Worm (Caenorhabditis elegans) whole organism, L1 larva: ENCODE measurements around the gene ZK54.3.
A peak's percentile ranks its signal among the peaks of the same experiment; 100 is the strongest.

Source experiments
- C16A3.4 ChIP-seq: fragments of 150-350 bp; optimal IDR thresholded peaks from 2 replicates; lab custom pipeline; 2014; ENCODE audit warnings: missing biosample characterization, missing genetic modification characterization
- C34B4.2 ChIP-seq: sonication (generic microtip); optimal IDR thresholded peaks from 2 replicates; lab custom pipeline; 2017; ENCODE audit warnings: mild to moderate bottlenecking, missing genetic modification characterization, missing compliant biosample characterization
- F16B12.6 ChIP-seq: fragments of 150-350 bp; optimal IDR thresholded peaks from 2 replicates; lab custom pipeline; 2014; ENCODE audit warnings: missing biosample characterization, missing genetic modification characterization
- aha-1 ChIP-seq: fragments of 150-350 bp; optimal IDR thresholded peaks from 2 replicates; lab custom pipeline; 2014; ENCODE audit warnings: missing biosample characterization, missing genetic modification characterization
- alr-1 ChIP-seq: fragments of 200-800 bp; sonication (Bioruptor generic); optimal IDR thresholded peaks from 2 replicates; lab custom pipeline; 2018; ENCODE audit warnings: borderline replicate concordance, mild to moderate bottlenecking, missing genetic modification characterization, missing compliant biosample characterization
- aly-2 ChIP-seq: fragments of 150-350 bp; optimal IDR thresholded peaks from 2 replicates; lab custom pipeline; 2014; ENCODE audit warnings: missing biosample characterization, missing genetic modification characterization
- ama-1 ChIP-seq: fragments of 150-350 bp; optimal IDR thresholded peaks from 2 replicates; lab custom pipeline; 2014
- ceh-63 ChIP-seq: fragments of 200-800 bp; sonication (Bioruptor generic); optimal IDR thresholded peaks from 2 replicates; lab custom pipeline; 2018; ENCODE audit warnings: mild to moderate bottlenecking, missing genetic modification characterization, missing compliant biosample characterization
- dpl-1 ChIP-seq, 3 experiments: fragments of 150-350 bp in 2 of 3; sonication (generic microtip) in 1 of 3; optimal IDR thresholded peaks; 2 replicates each; lab custom pipeline; 2014 to 2017; ENCODE audit warnings: missing biosample characterization in 3 of 3, missing genetic modification characterization in 3 of 3, missing genetic modification reagents in 3 of 3
- dsc-1 ChIP-seq: sonication (generic microtip); optimal IDR thresholded peaks from 2 replicates; lab custom pipeline; 2016; ENCODE audit warnings: mild to moderate bottlenecking, missing genetic modification characterization, missing compliant biosample characterization
- efl-3 ChIP-seq: fragments of 200-800 bp; sonication (Bioruptor generic); optimal IDR thresholded peaks from 2 replicates; lab custom pipeline; 2018; ENCODE audit warnings: mild to moderate bottlenecking, missing genetic modification characterization, missing compliant biosample characterization
- egl-13 ChIP-seq: sonication (generic microtip); optimal IDR thresholded peaks from 2 replicates; lab custom pipeline; 2016; ENCODE audit warnings: missing genotype, missing genetic modification reagents, missing genetic modification characterization, missing compliant biosample characterization
- ets-5 ChIP-seq: fragments of 200-800 bp; sonication (Bioruptor generic); IDR thresholded peaks from 2 replicates; pipeline ENCODE4 v1.3.6; 2022; ENCODE audit warnings: missing genetic modification characterization, missing compliant biosample characterization
- fkh-10 ChIP-seq: sonication (generic microtip); optimal IDR thresholded peaks from 2 replicates; lab custom pipeline; 2017; ENCODE audit warnings: missing biosample characterization, missing genetic modification reagents, missing genetic modification characterization
- fkh-8 ChIP-seq: sonication (generic microtip); optimal IDR thresholded peaks from 2 replicates; lab custom pipeline; 2016; ENCODE audit warnings: mild to moderate bottlenecking, missing genetic modification characterization, missing compliant biosample characterization
- fos-1 ChIP-seq: fragments of 150-350 bp; optimal IDR thresholded peaks from 2 replicates; lab custom pipeline; 2014; ENCODE audit warnings: missing biosample characterization, missing genetic modification characterization
- grh-1 ChIP-seq: fragments of 200-800 bp; sonication (Bioruptor generic); IDR thresholded peaks from 2 replicates; pipeline ENCODE4 v1.3.6; 2022; ENCODE audit warnings: missing genetic modification reagents, missing genetic modification characterization, missing compliant biosample characterization
- hlh-17 ChIP-seq: fragments of 200-800 bp; sonication (Bioruptor generic); optimal IDR thresholded peaks from 2 replicates; lab custom pipeline; 2018; ENCODE audit warnings: missing genetic modification characterization, mild to moderate bottlenecking, missing compliant biosample characterization, moderate library complexity, borderline replicate concordance
- hlh-4 ChIP-seq: sonication (generic microtip); optimal IDR thresholded peaks from 2 replicates; lab custom pipeline; 2016; ENCODE audit warnings: mild to moderate bottlenecking, missing genetic modification characterization, missing compliant biosample characterization
- hpl-2 ChIP-seq: fragments of 150-350 bp; optimal IDR thresholded peaks from 2 replicates; lab custom pipeline; 2014; ENCODE audit warnings: missing biosample characterization, missing genetic modification reagents, missing genetic modification characterization
- irx-1 ChIP-seq: sonication (generic microtip); optimal IDR thresholded peaks from 2 replicates; lab custom pipeline; 2016; ENCODE audit warnings: missing genetic modification characterization, missing compliant biosample characterization
- isw-1 ChIP-seq: fragments of 200-800 bp; sonication (Bioruptor generic); IDR thresholded peaks from 2 replicates; pipeline ENCODE4 v1.3.6; 2022; ENCODE audit warnings: missing genetic modification characterization, missing compliant biosample characterization
- jun-1 ChIP-seq: fragments of 150-350 bp; optimal IDR thresholded peaks from 2 replicates; lab custom pipeline; 2014; ENCODE audit warnings: missing biosample characterization, missing genetic modification reagents, missing genetic modification characterization
- lin-13 ChIP-seq: fragments of 150-350 bp; optimal IDR thresholded peaks from 2 replicates; lab custom pipeline; 2014; ENCODE audit warnings: missing biosample characterization, missing genetic modification reagents, missing genetic modification characterization
- lin-14 ChIP-seq: fragments of 200-800 bp; sonication (Bioruptor generic); optimal IDR thresholded peaks from 2 replicates; lab custom pipeline; 2018; ENCODE audit warnings: mild to moderate bottlenecking, missing genetic modification characterization, moderate library complexity, missing compliant biosample characterization
- lin-35 ChIP-seq, 2 experiments: fragments of 150-350 bp; optimal IDR thresholded peaks; 2 replicates each; lab custom pipeline; 2014; ENCODE audit warnings: missing biosample characterization in 2 of 2, missing genetic modification characterization in 2 of 2, missing genetic modification reagents in 2 of 2
- mab-9 ChIP-seq: fragments of 200-800 bp; sonication (Bioruptor generic); IDR thresholded peaks from 2 replicates; pipeline ENCODE4 v1.3.6; 2022; ENCODE audit warnings: missing genetic modification reagents, missing genetic modification characterization, missing compliant biosample characterization
- mef-2 ChIP-seq: fragments of 150-350 bp; optimal IDR thresholded peaks from 2 replicates; lab custom pipeline; 2014; ENCODE audit warnings: missing biosample characterization, missing genetic modification characterization
- mep-1 ChIP-seq: fragments of 150-350 bp; optimal IDR thresholded peaks from 2 replicates; lab custom pipeline; 2014; ENCODE audit warnings: missing biosample characterization, missing genetic modification characterization
- nhr-12 ChIP-seq: sonication (generic microtip); optimal IDR thresholded peaks from 2 replicates; lab custom pipeline; 2017; ENCODE audit warnings: missing biosample characterization, missing genetic modification characterization
- nhr-19 ChIP-seq: fragments of 200-800 bp; sonication (Bioruptor generic); conservative IDR thresholded peaks from 2 replicates; pipeline ENCODE4 v1.3.6; 2022; ENCODE audit warnings: missing genetic modification characterization, missing compliant biosample characterization
- nhr-20 ChIP-seq: sonication (generic microtip); optimal IDR thresholded peaks from 2 replicates; lab custom pipeline; 2016; ENCODE audit warnings: mild to moderate bottlenecking, missing genetic modification characterization, missing compliant biosample characterization
- nhr-237 ChIP-seq: fragments of 150-350 bp; optimal IDR thresholded peaks from 2 replicates; lab custom pipeline; 2014; ENCODE audit warnings: missing biosample characterization, missing genetic modification characterization
- nhr-47 ChIP-seq: sonication (generic microtip); optimal IDR thresholded peaks from 2 replicates; lab custom pipeline; 2016; ENCODE audit warnings: mild to moderate bottlenecking, missing genetic modification characterization, moderate library complexity, missing compliant biosample characterization
- nhr-77 ChIP-seq: fragments of 150-350 bp; optimal IDR thresholded peaks from 2 replicates; lab custom pipeline; 2014; ENCODE audit warnings: missing biosample characterization, missing genetic modification characterization
- nhr-85 ChIP-seq: sonication (generic microtip); peaks from one replicate; lab custom pipeline; 2016; ENCODE audit warnings: missing genetic modification characterization, inconsistent platforms, missing compliant biosample characterization
- nhr-90 ChIP-seq: sonication (generic microtip); optimal IDR thresholded peaks from 2 replicates; lab custom pipeline; 2016; ENCODE audit warnings: mild to moderate bottlenecking, missing genetic modification characterization, missing compliant biosample characterization; ENCODE audit not compliant: poor library complexity
- pax-3 ChIP-seq: fragments of 200-800 bp; sonication (Bioruptor generic); optimal IDR thresholded peaks from 2 replicates; lab custom pipeline; 2018; ENCODE audit warnings: mild to moderate bottlenecking, missing genetic modification characterization, moderate library complexity, missing compliant biosample characterization
- skn-1 ChIP-seq: fragments of 150-350 bp; optimal IDR thresholded peaks from 2 replicates; lab custom pipeline; 2014; ENCODE audit warnings: missing biosample characterization, missing genetic modification characterization
- snu-23 ChIP-seq: sonication (generic microtip); optimal IDR thresholded peaks from 2 replicates; lab custom pipeline; 2016; ENCODE audit warnings: missing genetic modification characterization, missing compliant biosample characterization
- swsn-7 ChIP-seq: sonication (generic microtip); optimal IDR thresholded peaks from 2 replicates; lab custom pipeline; 2016; ENCODE audit warnings: missing genetic modification characterization, missing compliant biosample characterization
- unc-30 ChIP-seq: sonication (generic microtip); optimal IDR thresholded peaks from 2 replicates; lab custom pipeline; 2017; ENCODE audit warnings: missing biosample characterization, missing genetic modification characterization
- unc-98 ChIP-seq: fragments of 200-800 bp; sonication (Bioruptor generic); IDR thresholded peaks from 2 replicates; pipeline ENCODE4 v1.3.6; 2022; ENCODE audit warnings: missing genetic modification characterization, missing compliant biosample characterization
- vab-15 ChIP-seq: sonication (generic microtip); optimal IDR thresholded peaks from 2 replicates; lab custom pipeline; 2017; ENCODE audit warnings: missing genotype, mild to moderate bottlenecking, missing genetic modification characterization, missing compliant biosample characterization
- zag-1 ChIP-seq: fragments of 150-350 bp; optimal IDR thresholded peaks from 2 replicates; lab custom pipeline; 2014; ENCODE audit warnings: missing biosample characterization, missing genetic modification characterization
- zip-4 ChIP-seq: fragments of 200-800 bp; sonication (Bioruptor generic); optimal IDR thresholded peaks from 2 replicates; lab custom pipeline; 2018; ENCODE audit warnings: mild to moderate bottlenecking, missing genetic modification characterization, moderate library complexity, missing compliant biosample characterization
- ztf-4 ChIP-seq: fragments of 150-350 bp; optimal IDR thresholded peaks from 2 replicates; lab custom pipeline; 2014; ENCODE audit warnings: missing biosample characterization, missing genetic modification characterization

Gene ZK54.3

DNA sequence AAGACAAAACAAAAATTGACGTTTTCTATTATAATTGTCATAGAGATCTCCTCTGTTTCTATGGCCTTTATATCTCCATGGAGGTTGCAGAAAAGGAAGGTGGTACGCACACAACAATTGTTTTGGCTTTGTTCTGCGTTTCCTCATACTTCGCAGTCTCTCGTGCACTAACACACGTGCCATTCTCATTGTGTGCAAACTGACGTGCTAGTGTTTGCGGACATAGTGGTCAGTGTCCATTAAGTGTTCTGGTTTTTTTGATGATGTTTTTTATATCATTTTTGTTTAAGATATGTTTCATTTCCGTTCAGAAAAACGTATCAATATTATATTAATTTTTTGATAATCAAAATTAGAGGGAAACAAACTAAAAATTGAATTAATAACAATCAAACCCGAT, 15.4 kb downstream of the ZK54.3 start, which contains the start of gene C36E6.2 (continued):
- TF ChIP-seq dpl-1 (GFP tag; optimal IDR thresholded peaks at IDR 0.05; lab: Kevin White, UChicago): peak in 2 of 3 experiments; percentile 59 to 64
- peak; percentile 70 for TF ChIP-seq irx-1 (tag; lab: Kevin White, UChicago)
- peak; percentile 75 for TF ChIP-seq nhr-19 (GFP tag; lab: Robert Waterston, UW)
- TF ChIP-seq F16B12.6 (tag; lab: Kevin White, UChicago): peak; percentile 98
- TF ChIP-seq zag-1 (tag; lab: Kevin White, UChicago): no peak
- no peak for TF ChIP-seq aly-2
- TF ChIP-seq egl-13 (tag; lab: Kevin White, UChicago): peak; percentile 16
- no peak for TF ChIP-seq ama-1 (lab: Kevin White, UChicago)
- TF ChIP-seq vab-15 (tag; lab: Kevin White, UChicago): peak; percentile 56
- peak; percentile 85 for TF ChIP-seq nhr-20 (tag; lab: Kevin White, UChicago)
- TF ChIP-seq jun-1 (tag; lab: Kevin White, UChicago): peak; percentile 20
- no peak for TF ChIP-seq ceh-63 (GFP tag; lab: Kevin White, UChicago)
- peak; percentile 82 for TF ChIP-seq nhr-47
- no peak for TF ChIP-seq C34B4.2 (tag; lab: Kevin White, UChicago)
- TF ChIP-seq lin-35 (GFP tag; optimal IDR thresholded peaks at IDR 0.05; lab: Kevin White, UChicago): peak; percentile 55 to 84
- peak; percentile 73 for TF ChIP-seq C16A3.4 (tag; lab: Kevin White, UChicago)
- peak; percentile 72 for TF ChIP-seq skn-1 (tag; lab: Kevin White, UChicago)
- peak; percentile 46 for TF ChIP-seq fos-1
- TF ChIP-seq hlh-4 (tag; lab: Kevin White, UChicago): no peak
- no peak for TF ChIP-seq alr-1 (tag; lab: Kevin White, UChicago)
- TF ChIP-seq unc-98 (GFP tag; lab: Robert Waterston, UW): no peak
- peak; percentile 89 for TF ChIP-seq snu-23 (GFP tag; lab: Kevin White, UChicago)
- no peak for TF ChIP-seq aha-1
- peak; percentile 54 for TF ChIP-seq lin-13 (GFP tag; lab: Kevin White, UChicago)
- no peak for TF ChIP-seq mab-9 (GFP tag; lab: Robert Waterston, UW)
- TF ChIP-seq mef-2: no peak
- peak; percentile 97 for TF ChIP-seq mep-1
- TF ChIP-seq efl-3: no peak
- TF ChIP-seq hlh-17 (GFP tag; lab: Kevin White, UChicago): no peak
- TF ChIP-seq nhr-12 (tag; lab: Kevin White, UChicago): no peak
- peak; percentile 94 for TF ChIP-seq lin-14 (GFP tag; lab: Kevin White, UChicago)

ce11 chrX:17442539-17442938, 24.3 kb downstream of the ZK54.3 start:
- TF ChIP-seq mab-9 (GFP tag; lab: Robert Waterston, UW) (0 out of 2 replicates have a peak, but pooled peaks have one; percentile 34), grh-1 (GFP tag; lab: Robert Waterston, UW) (peak; percentile 45; the same call in 1 of the 2 replicates)

ce11 chrX:17438386-17438785, 28.4 kb downstream of the ZK54.3 start, which contains the start of gene C36E6.8:
Gene C36E6.8, plus strand, starts transcription at chrX:17438686.
- TF ChIP-seq fkh-10 (GFP tag; lab: Kevin White, UChicago): no peak
- TF ChIP-seq, all 84 proteins: peak for 0

ce11 chrX:17434234-17434633, 32.6 kb downstream of the ZK54.3 start, which contains the start of gene fubl-3:
Gene fubl-3, plus strand, starts transcription at chrX:17434445.
- TF ChIP-seq pax-3 (no peak), ztf-4 (tag; lab: Kevin White, UChicago) (no peak), grh-1 (GFP tag; lab: Robert Waterston, UW) (no peak), dsc-1 (tag; lab: Kevin White, UChicago) (no peak), dpl-1 (GFP tag; optimal IDR thresholded peaks at IDR 0.05; lab: Kevin White, UChicago) (no peak), irx-1 (tag; lab: Kevin White, UChicago) (no peak), fkh-8 (tag; lab: Kevin White, UChicago) (no peak), F16B12.6 (tag; lab: Kevin White, UChicago) (no peak), hpl-2 (GFP tag; lab: Kevin White, UChicago) (no peak), nhr-237 (no peak), ceh-63 (GFP tag; lab: Kevin White, UChicago) (no peak), nhr-19 (GFP tag; lab: Robert Waterston, UW) (peak; percentile 22), zip-4 (GFP tag; lab: Kevin White, UChicago) (no peak), aly-2 (no peak), nhr-77 (no peak), lin-14 (GFP tag; lab: Kevin White, UChicago) (peak; percentile 84), ets-5 (no peak), nhr-85 (tag; lab: Kevin White, UChicago) (peak; percentile 42), swsn-7 (tag; lab: Kevin White, UChicago) (peak; percentile 36), unc-30 (no peak), mep-1 (peak; percentile 14), isw-1 (no peak), lin-35 (GFP tag; optimal IDR thresholded peaks at IDR 0.05; lab: Kevin White, UChicago) (peak in 1 of 2 experiments; percentile 43), skn-1 (tag; lab: Kevin White, UChicago) (peak; percentile 7), nhr-90 (tag; lab: Kevin White, UChicago) (peak; percentile 27)
